Fruit fly (Drosophila melanogaster) whole organism, embryonic: ENCODE results near the gene CG33282.
A peak's percentile ranks its signal among the peaks of the same experiment; 100 is the strongest.

Experiments
- BEAF-32 ChIP-seq: fragments of 200-800 bp; sonication (Bioruptor generic); optimal IDR thresholded peaks from 3 replicates; lab custom pipeline; 2017; ENCODE audit warnings: missing biosample characterization, missing genetic modification characterization, mild to moderate bottlenecking, moderate library complexity, missing genetic modification reagents
- Bdp1 ChIP-seq: fragments of 200-800 bp; sonication (Bioruptor generic); optimal IDR thresholded peaks from 3 replicates; lab custom pipeline; 2016; ENCODE audit warnings: missing biosample characterization, missing genetic modification characterization
- CG10267 ChIP-seq: fragments of 200-800 bp; sonication (Bioruptor generic); optimal IDR thresholded peaks from 2 replicates; lab custom pipeline; 2018; ENCODE audit warnings: missing biosample characterization, mild to moderate bottlenecking, missing genetic modification characterization, moderate library complexity
- CG11247 ChIP-seq: fragments of 200-800 bp; sonication (Bioruptor generic); IDR thresholded peaks from 2 replicates; pipeline ENCODE4 v1.3.6; 2022; ENCODE audit warnings: missing biosample characterization, missing genetic modification characterization
- CG16815 ChIP-seq: fragments of 200-800 bp; sonication (Bioruptor generic); optimal IDR thresholded peaks from 3 replicates; lab custom pipeline; 2017; ENCODE audit warnings: missing biosample characterization, mild to moderate bottlenecking, missing genetic modification characterization
- CG17186 ChIP-seq: fragments of 200-800 bp; sonication (Bioruptor generic); optimal IDR thresholded peaks from 3 replicates; lab custom pipeline; 2017; ENCODE audit warnings: missing biosample characterization, missing genetic modification reagents, missing genetic modification characterization
- CG18011 ChIP-seq: fragments of 200-800 bp; sonication (Bioruptor generic); optimal IDR thresholded peaks from 2 replicates; lab custom pipeline; 2017; ENCODE audit warnings: missing biosample characterization, missing genetic modification characterization, mild to moderate bottlenecking, moderate library complexity, missing genotype
- CG18599 ChIP-seq: fragments of 200-800 bp; sonication (Bioruptor generic); optimal IDR thresholded peaks from 3 replicates; lab custom pipeline; 2017; ENCODE audit warnings: missing biosample characterization, missing genetic modification characterization, mild to moderate bottlenecking, moderate library complexity, missing genetic modification reagents
- CG3995 ChIP-seq: fragments of 200-800 bp; sonication (Bioruptor generic); optimal IDR thresholded peaks from 3 replicates; lab custom pipeline; 2016; ENCODE audit warnings: missing biosample characterization, missing genetic modification characterization
- CG7928 ChIP-seq: fragments of 200-800 bp; sonication (Bioruptor generic); optimal IDR thresholded peaks from 2 replicates; lab custom pipeline; 2017; ENCODE audit warnings: missing biosample characterization, mild to moderate bottlenecking, missing genetic modification characterization
- CG7963 ChIP-seq: fragments of 200-800 bp; sonication (Bioruptor generic); IDR thresholded peaks from 3 replicates; pipeline ENCODE4 v1.3.6; 2022; ENCODE audit warnings: missing biosample characterization, missing genetic modification characterization; ENCODE audit not compliant: partially characterized antibody
- CHES-1-like ChIP-seq: fragments of 200-800 bp; sonication (Bioruptor generic); optimal IDR thresholded peaks from 2 replicates; lab custom pipeline; 2016; ENCODE audit warnings: missing biosample characterization, missing genetic modification characterization
- Chrac-16 ChIP-seq: fragments of 200-800 bp; sonication (Bioruptor generic); optimal IDR thresholded peaks from 3 replicates; lab custom pipeline; 2016; ENCODE audit warnings: missing biosample characterization, missing genetic modification characterization
- CrebB ChIP-seq: fragments of 200-800 bp; sonication (Bioruptor generic); optimal IDR thresholded peaks from 3 replicates; lab custom pipeline; 2018; ENCODE audit warnings: missing biosample characterization, mild to moderate bottlenecking, missing genetic modification characterization
- Dad ChIP-seq: fragments of 200-800 bp; sonication (Bioruptor generic); optimal IDR thresholded peaks from 3 replicates; lab custom pipeline; 2016; ENCODE audit warnings: missing biosample characterization, missing genetic modification characterization
- Dfd ChIP-seq, 2 experiments: fragments of >200 bp; optimal IDR thresholded peaks; 2 replicates each; lab custom pipeline; 2017; ENCODE audit warnings: missing biosample characterization in 2 of 2, missing genetic modification characterization in 2 of 2
- Dll ChIP-seq: fragments of 200-800 bp; sonication (Bioruptor generic); IDR thresholded peaks from 4 replicates; pipeline ENCODE4 v1.3.6; 2022; ENCODE audit warnings: missing biosample characterization, missing genetic modification characterization; ENCODE audit not compliant: partially characterized antibody
- Dp ChIP-seq: fragments of 200-800 bp; sonication (Bioruptor generic); optimal IDR thresholded peaks from 2 replicates; lab custom pipeline; 2018; ENCODE audit warnings: missing biosample characterization, mild to moderate bottlenecking, missing genetic modification characterization, moderate library complexity
- Fer2 ChIP-seq: fragments of 200-800 bp; sonication (Bioruptor generic); optimal IDR thresholded peaks from 2 replicates; lab custom pipeline; 2018; ENCODE audit warnings: missing biosample characterization, mild to moderate bottlenecking, missing genetic modification characterization, moderate library complexity
- Fer3 ChIP-seq: fragments of 200-800 bp; sonication (Bioruptor generic); optimal IDR thresholded peaks from 2 replicates; lab custom pipeline; 2018; ENCODE audit warnings: missing biosample characterization, mild to moderate bottlenecking, missing genetic modification characterization, moderate library complexity
- GATAe ChIP-seq: fragments of 200-800 bp; sonication (Bioruptor generic); conservative IDR thresholded peaks from 2 replicates; pipeline ENCODE4 v1.3.6; 2022; ENCODE audit warnings: missing biosample characterization, missing genetic modification characterization
- Hey ChIP-seq: fragments of 200-800 bp; sonication (Bioruptor generic); optimal IDR thresholded peaks from 3 replicates; lab custom pipeline; 2018; ENCODE audit warnings: missing biosample characterization, mild to moderate bottlenecking, missing genetic modification characterization
- HmgZ ChIP-seq: fragments of 200-800 bp; sonication (Bioruptor generic); optimal IDR thresholded peaks from 2 replicates; lab custom pipeline; 2018; ENCODE audit warnings: missing biosample characterization, mild to moderate bottlenecking, missing genetic modification characterization
- Hmr ChIP-seq: fragments of 200-800 bp; sonication (Bioruptor generic); optimal IDR thresholded peaks from 3 replicates; lab custom pipeline; 2017; ENCODE audit warnings: mild to moderate bottlenecking, missing biosample characterization, missing genetic modification reagents, missing genetic modification characterization
- Hr51 ChIP-seq, 2 experiments: fragments of 200-800 bp; sonication (Bioruptor generic); optimal IDR thresholded peaks; 2 replicates in 1 of 2; 3 replicates in 1 of 2; lab custom pipeline; 2016 to 2018; ENCODE audit warnings: missing biosample characterization in 2 of 2, missing genetic modification characterization in 2 of 2, mild to moderate bottlenecking in 1 of 2, moderate library complexity in 1 of 2
- Hsf ChIP-seq: fragments of 200-800 bp; sonication (Bioruptor generic); optimal IDR thresholded peaks from 3 replicates; lab custom pipeline; 2016; ENCODE audit warnings: missing biosample characterization, missing genetic modification characterization
- NFAT ChIP-seq: fragments of 200-800 bp; sonication (Bioruptor generic); IDR thresholded peaks from 2 replicates; pipeline ENCODE4 v1.3.6; 2022; ENCODE audit warnings: missing biosample characterization, missing genetic modification characterization
- NfI ChIP-seq: fragments of 200-800 bp; sonication (Bioruptor generic); optimal IDR thresholded peaks from 3 replicates; lab custom pipeline; 2018; ENCODE audit warnings: missing biosample characterization, mild to moderate bottlenecking, missing genetic modification characterization, moderate library complexity
- Pdp1 ChIP-seq, 2 experiments: fragments of 200-800 bp; sonication (Bioruptor generic); optimal IDR thresholded peaks; 3 replicates each; lab custom pipeline; 2016; ENCODE audit warnings: missing biosample characterization in 2 of 2, missing genetic modification characterization in 2 of 2, mild to moderate bottlenecking in 1 of 2, moderate library complexity in 1 of 2
- Rx ChIP-seq: fragments of 200-800 bp; sonication (Bioruptor generic); IDR thresholded peaks from 2 replicates; pipeline ENCODE4 v1.3.6; 2022; ENCODE audit warnings: missing biosample characterization, missing genetic modification characterization
- Six4 ChIP-seq: fragments of 200-800 bp; sonication (Bioruptor generic); optimal IDR thresholded peaks from 2 replicates; lab custom pipeline; 2016; ENCODE audit warnings: missing biosample characterization, missing genetic modification characterization
- Spps ChIP-seq: fragments of 200-800 bp; sonication (Bioruptor generic); optimal IDR thresholded peaks from 2 replicates; lab custom pipeline; 2018; ENCODE audit warnings: missing biosample characterization, mild to moderate bottlenecking, missing genetic modification characterization
- Sry-δ ChIP-seq: fragments of 200-800 bp; sonication (Bioruptor generic); optimal IDR thresholded peaks from 2 replicates; lab custom pipeline; 2016; ENCODE audit warnings: missing biosample characterization, missing genetic modification characterization
- TFAM ChIP-seq: fragments of 200-800 bp; sonication (Bioruptor generic); optimal IDR thresholded peaks from 2 replicates; lab custom pipeline; 2017; ENCODE audit warnings: missing biosample characterization, missing genetic modification characterization, inconsistent platforms
- Vsx1 ChIP-seq: fragments of 200-800 bp; sonication (Bioruptor generic); optimal IDR thresholded peaks from 2 replicates; lab custom pipeline; 2017; ENCODE audit warnings: missing biosample characterization, mild to moderate bottlenecking, missing genetic modification characterization, missing genetic modification reagents
- ac ChIP-seq: fragments of 200-800 bp; sonication (Bioruptor generic); optimal IDR thresholded peaks from 3 replicates; lab custom pipeline; 2017; ENCODE audit warnings: missing biosample characterization, mild to moderate bottlenecking, missing genetic modification characterization
- btn ChIP-seq: fragments of 200-800 bp; sonication (Bioruptor generic); optimal IDR thresholded peaks from 2 replicates; lab custom pipeline; 2016; ENCODE audit warnings: missing biosample characterization, missing genetic modification characterization
- cad ChIP-seq: fragments of >200 bp; optimal IDR thresholded peaks from 2 replicates; lab custom pipeline; 2017; ENCODE audit warnings: missing biosample characterization, missing genetic modification characterization
- cas ChIP-seq: fragments of 200-800 bp; sonication (Bioruptor generic); IDR thresholded peaks from 2 replicates; pipeline ENCODE4 v1.3.6; 2022; ENCODE audit warnings: missing biosample characterization, missing genetic modification characterization
- crc ChIP-seq: fragments of 200-800 bp; sonication (Bioruptor generic); optimal IDR thresholded peaks from 2 replicates; lab custom pipeline; 2016; ENCODE audit warnings: missing biosample characterization, missing genetic modification characterization
- cwo ChIP-seq: fragments of 200-800 bp; sonication (Bioruptor generic); optimal IDR thresholded peaks from 3 replicates; lab custom pipeline; 2017; ENCODE audit warnings: missing biosample characterization, missing genetic modification characterization, mild to moderate bottlenecking, moderate library complexity, missing genetic modification reagents
- emc ChIP-seq: fragments of 200-800 bp; sonication (Bioruptor generic); optimal IDR thresholded peaks from 2 replicates; lab custom pipeline; 2016; ENCODE audit warnings: missing biosample characterization, missing genetic modification characterization
- ewg ChIP-seq: fragments of 200-800 bp; sonication (Bioruptor generic); optimal IDR thresholded peaks from 3 replicates; lab custom pipeline; 2017; ENCODE audit warnings: mild to moderate bottlenecking, missing biosample characterization, missing genetic modification reagents, missing genetic modification characterization
- gcm ChIP-seq: fragments of 200-800 bp; sonication (Bioruptor generic); optimal IDR thresholded peaks from 2 replicates; lab custom pipeline; 2019; ENCODE audit warnings: missing biosample characterization, mild to moderate bottlenecking, missing genetic modification characterization, moderate library complexity
- grn ChIP-seq: fragments of 200-800 bp; sonication (Bioruptor generic); optimal IDR thresholded peaks from 3 replicates; lab custom pipeline; 2017; ENCODE audit warnings: missing biosample characterization, missing genetic modification characterization
- gt ChIP-seq: fragments of 200-800 bp; sonication (Bioruptor generic); IDR thresholded peaks from 2 replicates; pipeline ENCODE4 v1.3.6; 2022; ENCODE audit warnings: missing biosample characterization, missing genetic modification characterization
- ken ChIP-seq: fragments of 200-800 bp; sonication (Bioruptor generic); IDR thresholded peaks from 3 replicates; pipeline ENCODE4 v1.3.6; 2022; ENCODE audit warnings: missing biosample characterization, missing genetic modification characterization
- lmd ChIP-seq: fragments of 200-800 bp; sonication (Bioruptor generic); IDR thresholded peaks from 2 replicates; pipeline ENCODE4 v1.3.6; 2022; ENCODE audit warnings: missing biosample characterization, missing genetic modification characterization
- sd ChIP-seq: fragments of 200-800 bp; sonication (Bioruptor generic); optimal IDR thresholded peaks from 3 replicates; lab custom pipeline; 2018; ENCODE audit warnings: missing biosample characterization, mild to moderate bottlenecking, missing genetic modification characterization, moderate library complexity
- stwl ChIP-seq: fragments of 200-800 bp; sonication (Bioruptor generic); optimal IDR thresholded peaks from 3 replicates; lab custom pipeline; 2018; ENCODE audit warnings: missing biosample characterization, mild to moderate bottlenecking, missing genetic modification characterization, moderate library complexity
- zf30C ChIP-seq: fragments of 200-800 bp; sonication (Bioruptor generic); optimal IDR thresholded peaks from 3 replicates; lab custom pipeline; 2018; ENCODE audit warnings: missing biosample characterization, mild to moderate bottlenecking, missing genetic modification characterization

The CG33282 gene

dm6 chr2L:3298065-3298469 lies 29.6 kb upstream of the CG33282 start (continued):
- TF ChIP-seq CG17186 (GFP tag; lab: Kevin White, UChicago) = no peak
- TF ChIP-seq emc = no peak
- TF ChIP-seq CG3995 (GFP tag; lab: Kevin White, UChicago) = no peak
- peak; percentile 51; the same call in 1 of the 2 replicates for TF ChIP-seq GATAe (GFP tag; lab: Robert Waterston, UW)
- peak; percentile 68 for TF ChIP-seq Vsx1 (GFP tag; lab: Kevin White, UChicago)
- peak; percentile 69 for TF ChIP-seq Hey (tag; lab: Kevin White, UChicago)
- TF ChIP-seq ewg (GFP tag; lab: Kevin White, UChicago) = no peak
- TF ChIP-seq CG7928 (GFP tag; lab: Kevin White, UChicago) = no peak
- TF ChIP-seq ken (GFP tag; lab: Robert Waterston, UW) = no peak
- no peak for TF ChIP-seq NfI
- no peak for TF ChIP-seq zf30C (GFP tag; lab: Kevin White, UChicago)
- no peak for TF ChIP-seq Pdp1 (GFP tag; optimal IDR thresholded peaks at IDR 0.05; lab: Kevin White, UChicago)
- TF ChIP-seq NFAT (GFP tag; lab: Robert Waterston, UW) = no peak
- TF ChIP-seq Dll (GFP tag; lab: Robert Waterston, UW) = no peak
- no peak for TF ChIP-seq cad (GFP tag; lab: Kevin White, UChicago)
- no peak for TF ChIP-seq stwl (tag; lab: Kevin White, UChicago)
- no peak for TF ChIP-seq CG10267 (tag; lab: Kevin White, UChicago)
- TF ChIP-seq BEAF-32 (GFP tag; lab: Kevin White, UChicago) = no peak
- no peak for TF ChIP-seq gcm
- TF ChIP-seq TFAM (GFP tag; lab: Kevin White, UChicago) = no peak
- TF ChIP-seq CG7963 (GFP tag; lab: Robert Waterston, UW) = no peak
- no peak for TF ChIP-seq Hr51 (GFP tag; optimal IDR thresholded peaks at IDR 0.05; lab: Kevin White, UChicago)
- TF ChIP-seq Dp = no peak
- no peak for TF ChIP-seq Rx (GFP tag; lab: Robert Waterston, UW)
- no peak for TF ChIP-seq Sry-δ (GFP tag; lab: Kevin White, UChicago)
- no peak for TF ChIP-seq gt (GFP tag; lab: Robert Waterston, UW)
- TF ChIP-seq CHES-1-like = no peak
- no peak for TF ChIP-seq Fer3 (tag; lab: Kevin White, UChicago)
- TF ChIP-seq Hsf = no peak
- no peak for TF ChIP-seq CG16815
- no peak for TF ChIP-seq Hmr (GFP tag; lab: Kevin White, UChicago)
- peak; percentile 0 for TF ChIP-seq CG18599 (GFP tag; lab: Kevin White, UChicago)
- no peak for TF ChIP-seq Fer2 (tag; lab: Kevin White, UChicago)
- no peak for TF ChIP-seq Six4 (GFP tag; lab: Kevin White, UChicago)
- no peak for TF ChIP-seq btn (GFP tag; lab: Kevin White, UChicago)
- no peak for TF ChIP-seq crc (GFP tag; lab: Kevin White, UChicago)
- no peak for TF ChIP-seq CG11247 (GFP tag; lab: Robert Waterston, UW)
- no peak for TF ChIP-seq Dfd (GFP tag; optimal IDR thresholded peaks at IDR 0.05; lab: Kevin White, UChicago)
- TF ChIP-seq CrebB (tag; lab: Kevin White, UChicago) = no peak
- TF ChIP-seq HmgZ (tag; lab: Kevin White, UChicago) = no peak
- TF ChIP-seq cwo (GFP tag; lab: Kevin White, UChicago) = peak; percentile 49
- TF ChIP-seq Chrac-16 (GFP tag; lab: Kevin White, UChicago) = no peak
- no peak for TF ChIP-seq Spps (tag; lab: Kevin White, UChicago)
- no peak for TF ChIP-seq Bdp1 (GFP tag; lab: Kevin White, UChicago)
- TF ChIP-seq Dad = no peak
- TF ChIP-seq cas (GFP tag; lab: Robert Waterston, UW) = no peak
- peak; percentile 64 for TF ChIP-seq sd (tag; lab: Kevin White, UChicago)
- no peak for TF ChIP-seq lmd
- TF ChIP-seq CG18011 = no peak
- TF ChIP-seq ac (GFP tag; lab: Kevin White, UChicago) = no peak
- peak; percentile 82 for TF ChIP-seq grn (GFP tag; lab: Kevin White, UChicago)
